Worm (Caenorhabditis elegans): ENCODE data around the gene msp-79.

Gene msp-79

DNA sequence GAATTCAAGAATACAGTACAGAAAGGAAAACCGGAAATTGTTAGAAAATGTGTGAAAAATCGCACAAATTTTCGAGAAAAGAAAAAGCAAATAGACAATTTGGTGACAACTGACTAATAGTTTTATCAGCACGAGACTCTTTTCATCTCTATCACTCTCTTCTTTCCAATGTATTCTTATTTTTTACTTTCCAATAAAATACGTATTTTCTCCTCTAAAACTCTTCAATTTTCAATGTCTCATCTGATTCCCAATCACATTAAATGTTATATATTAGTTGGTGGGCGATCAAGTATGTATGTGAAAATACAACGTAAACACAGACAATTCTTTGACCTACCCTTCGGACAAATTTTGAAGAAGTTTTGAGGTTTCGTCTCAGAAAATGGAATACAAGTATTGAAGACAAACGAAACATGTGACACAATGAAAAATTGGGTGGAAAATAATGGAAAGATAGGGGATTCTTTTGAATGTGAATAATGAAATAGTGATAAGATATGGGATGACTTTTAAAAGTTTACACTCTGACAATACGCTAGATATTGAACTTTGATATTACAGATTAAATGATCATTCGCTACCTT is 29.7 kb downstream of the msp-79 start, which contains the start of gene cka-1 (continued):
- TF ChIP-seq alr-1 (tag; optimal IDR thresholded peaks at IDR 0.05; ENCODE audit: borderline replicate concordance) (no peak), mep-1 (tag; optimal IDR thresholded peaks at IDR 0.05) (no peak), unc-130 (tag; optimal IDR thresholded peaks at IDR 0.05) (no peak), lin-14 (GFP tag; optimal IDR thresholded peaks at IDR 0.05) (peak; percentile 71), nhr-71 (tag; optimal IDR thresholded peaks at IDR 0.05) (peak; percentile 63), pag-3 (tag; optimal IDR thresholded peaks at IDR 0.05; ENCODE audit: borderline replicate concordance, insufficient read depth) (no peak), ces-1 (GFP tag; optimal IDR thresholded peaks at IDR 0.05) (no peak), nhr-20 (tag; optimal IDR thresholded peaks at IDR 0.05) (peak; percentile 63), lin-35 (GFP tag; optimal IDR thresholded peaks at IDR 0.05) (peak in 1 of 2 experiments; percentile 55), nhr-28 (tag; optimal IDR thresholded peaks at IDR 0.05) (no peak), nhr-84 (tag; optimal IDR thresholded peaks at IDR 0.05) (no peak), nhr-77 (tag; optimal IDR thresholded peaks at IDR 0.05) (no peak), unc-62 (GFP tag; optimal IDR thresholded peaks at IDR 0.05) (no peak), lsy-2 (tag; optimal IDR thresholded peaks at IDR 0.05) (peak in 1 of 2 experiments; percentile 62), hlh-4 (tag; optimal IDR thresholded peaks at IDR 0.05) (no peak), hlh-17 (GFP tag; optimal IDR thresholded peaks at IDR 0.05; ENCODE audit: borderline replicate concordance) (no peak), ceh-82 (tag; optimal IDR thresholded peaks at IDR 0.05) (no peak), nhr-85 (tag) (peak; percentile 48), ceh-88 (GFP tag; IDR thresholded peaks at IDR 0.05) (no peak), zip-4 (GFP tag; optimal IDR thresholded peaks at IDR 0.05) (no peak), vab-15 (tag; optimal IDR thresholded peaks at IDR 0.05) (peak; percentile 67)

DNA sequence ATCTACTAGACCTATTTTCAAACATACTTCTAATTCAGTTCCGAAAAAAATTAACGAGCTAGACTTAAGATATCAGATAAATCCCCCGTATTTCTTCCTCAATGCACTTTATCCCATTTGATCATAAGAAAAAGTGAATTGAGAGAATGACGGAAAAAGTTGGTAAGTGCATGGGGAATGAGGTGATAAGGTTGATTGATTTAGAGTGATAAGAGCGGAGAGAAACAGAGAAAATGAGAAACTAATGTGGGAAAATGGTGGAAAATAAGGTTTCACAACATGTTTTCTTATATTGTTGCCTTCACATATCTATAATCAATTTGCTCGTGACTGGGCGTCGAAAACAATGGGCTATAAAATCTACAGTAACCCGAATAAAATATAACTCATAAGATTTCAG is 31.2 kb downstream of the msp-79 start:
- TF ChIP-seq mdl-1 (tag; optimal IDR thresholded peaks at IDR 0.05) (no peak), efl-3 (GFP tag; optimal IDR thresholded peaks at IDR 0.05) (no peak), lin-35 (GFP tag; optimal IDR thresholded peaks at IDR 0.05) (peak in 1 of 2 experiments; percentile 39), isw-1 (GFP tag; IDR thresholded peaks at IDR 0.05) (no peak), ces-1 (GFP tag; optimal IDR thresholded peaks at IDR 0.05) (no peak), nhr-90 (tag; optimal IDR thresholded peaks at IDR 0.05; ENCODE audit: poor library complexity) (peak; percentile 18), mep-1 (tag; optimal IDR thresholded peaks at IDR 0.05) (peak; percentile 40), ets-5 (GFP tag; IDR thresholded peaks at IDR 0.05) (no peak), efl-1 (optimal IDR thresholded peaks at IDR 0.05) (no peak), efl-1 (GFP tag; optimal IDR thresholded peaks at IDR 0.05 in 1 of 2) (no peak), Y116A8C.19 (tag; optimal IDR thresholded peaks at IDR 0.05; ENCODE audit: borderline replicate concordance) (no peak), nhr-237 (tag; optimal IDR thresholded peaks at IDR 0.05) (no peak), tbx-2 (tag; optimal IDR thresholded peaks at IDR 0.05) (no peak), nhr-11 (tag; optimal IDR thresholded peaks at IDR 0.05) (no peak), dsc-1 (tag; optimal IDR thresholded peaks at IDR 0.05) (peak; percentile 53), nhr-84 (tag; optimal IDR thresholded peaks at IDR 0.05) (no peak), blmp-1 (tag; optimal IDR thresholded peaks at IDR 0.05) (peak; percentile 85), nhr-19 (GFP tag; conservative IDR thresholded peaks at IDR 0.05) (peak; percentile 37; the same call in 1 of the 2 replicates), snu-23 (GFP tag; optimal IDR thresholded peaks at IDR 0.05) (peak; percentile 30), nhr-28 (tag; optimal IDR thresholded peaks at IDR 0.05) (no peak), ama-1 (optimal IDR thresholded peaks at IDR 0.05) (no peak), mef-2 (tag; optimal IDR thresholded peaks at IDR 0.05) (no peak), sptf-1 (tag; optimal IDR thresholded peaks at IDR 0.05) (no peak), fkh-4 (tag; optimal IDR thresholded peaks at IDR 0.05; ENCODE audit: borderline replicate concordance) (no peak), dpl-1 (GFP tag; optimal IDR thresholded peaks at IDR 0.05) (no peak), unc-130 (tag; optimal IDR thresholded peaks at IDR 0.05) (no peak), lsy-2 (tag; optimal IDR thresholded peaks at IDR 0.05) (peak; percentile 27 to 35), nhr-77 (tag; optimal IDR thresholded peaks at IDR 0.05) (no peak), ceh-8 (GFP tag; optimal IDR thresholded peaks at IDR 0.05) (no peak), ceh-63 (GFP tag; optimal IDR thresholded peaks at IDR 0.05) (no peak), fos-1 (tag; optimal IDR thresholded peaks at IDR 0.05) (no peak), nhr-12 (tag; optimal IDR thresholded peaks at IDR 0.05) (no peak), F16B12.6 (tag; optimal IDR thresholded peaks at IDR 0.05) (no peak), lin-39 (tag; optimal IDR thresholded peaks at IDR 0.05) (no peak), unc-98 (GFP tag; IDR thresholded peaks at IDR 0.05) (no peak), sox-4 (tag; optimal IDR thresholded peaks at IDR 0.05) (no peak), nhr-20 (tag; optimal IDR thresholded peaks at IDR 0.05) (peak; percentile 52), fkh-10 (GFP tag; optimal IDR thresholded peaks at IDR 0.05) (no peak), pqm-1 (tag; optimal IDR thresholded peaks at IDR 0.05) (peak; percentile 7)

Measured in whole organism, L1 larva.